Worm (Caenorhabditis elegans) whole organism, late embryonic: Measurements from ENCODE around the gene oac-30.

ENCODE experiments used
- ahr-1 ChIP-seq: sonication (generic microtip); optimal IDR thresholded peaks from 2 replicates; lab custom pipeline; 2016; ENCODE audit warnings: missing genetic modification characterization, missing compliant biosample characterization
- ama-1 ChIP-seq: fragments of 150-350 bp; optimal IDR thresholded peaks from 2 replicates; lab custom pipeline; 2014

- TF ChIP-seq ama-1 (lab: Kevin White, UChicago) (no peak), ahr-1 (tag; lab: Kevin White, UChicago) (no peak)
Measured at ce11 chrII:1252259-1252658, 14.4 kb downstream of the oac-30 start, which contains the start of gene lin-42.
